Fruit fly (Drosophila melanogaster): ENCODE data around the gene CG15922.

The CG15922 gene

dm6 chr3R:20560668-20561226 lies 667 bp upstream of the CG15922 start, which contains the start of gene CG5191:
CG5191 (plus strand) TSS chr3R:20560865.
- no peak for TF ChIP-seq CG17801 (GFP tag; optimal IDR thresholded peaks at IDR 0.05; ENCODE audit: partially characterized antibody)

dm6 chr3R:20558106-20558489 lies 2.0 kb downstream of the CG15922 start:
- TF ChIP-seq CG17801 (GFP tag; optimal IDR thresholded peaks at IDR 0.05; ENCODE audit: partially characterized antibody): no peak

dm6 chr3R:20557415-20558105 lies 2.5 kb downstream of the CG15922 start, which contains the start of the genes DPCoAC and CG5180:
DPCoAC (minus strand) TSS chr3R:20557667.
CG5180 (plus strand) TSS chr3R:20557930.
- peak; percentile 33 for TF ChIP-seq CG17801 (GFP tag; optimal IDR thresholded peaks at IDR 0.05; ENCODE audit: partially characterized antibody)

dm6 chr3R:20557114-20557414 lies 3.0 kb downstream of the CG15922 start:
- TF ChIP-seq CG17801 (GFP tag; optimal IDR thresholded peaks at IDR 0.05; ENCODE audit: partially characterized antibody): no peak

- no peak for TF ChIP-seq CG17801 (GFP tag; optimal IDR thresholded peaks at IDR 0.05; ENCODE audit: partially characterized antibody)
Observed at dm6 chr3R:20556281-20557113, 3.6 kb downstream of the CG15922 start.

- TF ChIP-seq CG17801 (GFP tag; optimal IDR thresholded peaks at IDR 0.05; ENCODE audit: partially characterized antibody): no peak
Observed at dm6 chr3R:20555720-20556280, 4.3 kb downstream of the CG15922 start.

dm6 chr3R:20555023-20555422 lies 5.1 kb downstream of the CG15922 start:
- no peak for TF ChIP-seq CG17801 (GFP tag; optimal IDR thresholded peaks at IDR 0.05; ENCODE audit: partially characterized antibody)

- TF ChIP-seq CG17801 (GFP tag; optimal IDR thresholded peaks at IDR 0.05; ENCODE audit: partially characterized antibody): no peak
Observed at dm6 chr3R:20554300-20554699, 5.8 kb downstream of the CG15922 start, which contains the start of gene att-ORFB. att-ORFB (minus strand) TSS chr3R:20554400.

dm6 chr3R:20552093-20552492 lies 8.0 kb downstream of the CG15922 start, which contains the start of gene Stat92E:
Stat92E (minus strand) TSS chr3R:20552311.
- TF ChIP-seq CG17801 (GFP tag; optimal IDR thresholded peaks at IDR 0.05; ENCODE audit: partially characterized antibody): no peak

- TF ChIP-seq CG17801 (GFP tag; optimal IDR thresholded peaks at IDR 0.05; ENCODE audit: partially characterized antibody): no peak
Observed at dm6 chr3R:20551487-20552079, 8.5 kb downstream of the CG15922 start.

dm6 chr3R:20550632-20551486 lies 9.2 kb downstream of the CG15922 start:
- TF ChIP-seq CG17801 (GFP tag; optimal IDR thresholded peaks at IDR 0.05; ENCODE audit: partially characterized antibody): peak; percentile 50

- TF ChIP-seq CG17801 (GFP tag; optimal IDR thresholded peaks at IDR 0.05; ENCODE audit: partially characterized antibody): peak; percentile 91
Observed at dm6 chr3R:20549855-20550603, 10.1 kb downstream of the CG15922 start.

All from ovary, adult (tissue).